Worm (Caenorhabditis elegans): Measurements from ENCODE around the gene srh-8.

DNA sequence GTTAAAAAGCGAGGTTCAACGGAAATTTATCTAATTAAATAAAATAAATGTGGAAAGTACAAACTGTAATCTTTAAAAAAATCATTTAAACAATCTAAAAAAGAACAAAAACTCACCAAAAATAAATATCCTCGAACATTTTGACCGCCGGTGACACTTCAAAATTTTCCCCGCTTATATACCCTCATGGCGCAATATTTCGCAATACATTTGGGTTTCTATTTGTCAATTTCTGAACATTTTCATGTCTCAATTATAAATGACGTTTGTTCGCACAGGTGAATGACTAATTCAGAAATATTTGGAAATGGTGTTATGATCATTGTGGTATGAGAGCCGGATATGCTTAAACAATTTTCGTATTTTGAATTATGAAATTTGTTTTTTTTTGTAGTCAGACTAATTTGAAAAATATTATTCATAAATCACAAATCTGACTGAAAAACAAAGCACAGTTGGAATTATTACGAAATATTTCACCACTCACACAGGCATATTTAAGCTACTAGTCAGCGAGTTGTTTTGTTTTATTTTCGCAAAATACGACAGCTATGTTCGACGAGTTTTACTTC is 36.6 kb downstream of the srh-8 start, which contains the start of the genes C49G7.10 and irg-2:
- no peak for TF ChIP-seq mab-5 (tag; optimal IDR thresholded peaks at IDR 0.05)
- TF ChIP-seq nhr-76 (tag; optimal IDR thresholded peaks at IDR 0.05): no peak
- TF ChIP-seq elt-1 (tag; optimal IDR thresholded peaks at IDR 0.05; ENCODE audit: borderline replicate concordance, insufficient read depth): no peak
- no peak for TF ChIP-seq sptf-1 (tag; optimal IDR thresholded peaks at IDR 0.05)
- TF ChIP-seq lin-32 (GFP tag; optimal IDR thresholded peaks at IDR 0.05): no peak
- no peak for TF ChIP-seq unc-62 (GFP tag; optimal IDR thresholded peaks at IDR 0.05)
- TF ChIP-seq nhr-28 (tag; optimal IDR thresholded peaks at IDR 0.05): no peak
- no peak for TF ChIP-seq tbx-8 (GFP tag; optimal IDR thresholded peaks at IDR 0.05)
- TF ChIP-seq unc-39 (tag; optimal IDR thresholded peaks at IDR 0.05): no peak
- TF ChIP-seq flh-1 (GFP tag; optimal IDR thresholded peaks at IDR 0.05): no peak
- TF ChIP-seq pha-4 (tag; optimal IDR thresholded peaks at IDR 0.05): no peak
- no peak for TF ChIP-seq nhr-237 (tag; optimal IDR thresholded peaks at IDR 0.05)
- TF ChIP-seq lsy-2 (tag; optimal IDR thresholded peaks at IDR 0.05): no peak
